Fruit fly (Drosophila melanogaster): Measurements from ENCODE around the gene CG15130.
"Not testable (repeated sequence)": the region's sequence is repeated elsewhere in the genome, so short reads cannot be mapped to it uniquely, and the experiment has no call there.

- not testable (repeated sequence) for TF ChIP-seq h, foxo (GFP tag; optimal IDR thresholded peaks at IDR 0.05)
Measured at dm6 chr2L:20458975-20459374, 34.5 kb upstream of the CG15130 start, which contains the start of the genes CG18858 and Cdc23.

Measured in whole organism, wandering third instar larva.